Worm (Caenorhabditis elegans): ENCODE measurements around the gene rsp-2.

Gene rsp-2

DNA sequence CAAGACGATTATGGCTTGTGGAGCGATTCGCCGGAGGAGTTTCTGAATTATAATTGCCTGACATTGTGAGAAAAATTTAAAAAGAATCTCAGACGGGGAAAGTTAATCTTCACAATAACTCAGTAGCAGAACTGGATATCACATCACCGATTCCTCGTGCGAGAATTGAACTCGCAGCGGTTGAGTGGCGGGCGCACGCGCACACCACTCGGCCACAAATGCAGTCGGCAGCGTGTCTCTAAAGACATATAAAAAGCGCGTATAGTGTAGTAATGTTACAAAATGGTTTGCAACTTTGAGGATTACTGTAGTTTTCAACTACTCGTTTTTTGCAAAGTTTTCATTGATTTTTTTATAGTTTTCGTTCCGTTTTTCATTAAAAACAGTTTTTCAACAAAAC is 31.8 kb upstream of the rsp-2 start (continued):
- TF ChIP-seq nhr-80 (tag; optimal IDR thresholded peaks at IDR 0.05) (peak; percentile 57), ets-4 (GFP tag; optimal IDR thresholded peaks at IDR 0.05) (peak; percentile 94), him-1 (tag; optimal IDR thresholded peaks at IDR 0.05) (peak; percentile 98), ama-1 (optimal IDR thresholded peaks at IDR 0.05) (no peak), ama-1 (GFP tag; optimal IDR thresholded peaks at IDR 0.05) (peak; percentile 92 to 93), let-607 (tag; optimal IDR thresholded peaks at IDR 0.05) (peak; percentile 67 to 78), gei-17 (GFP tag; optimal IDR thresholded peaks at IDR 0.05) (peak; percentile 47), zfh-2 (GFP tag; conservative IDR thresholded peaks at IDR 0.05) (peak; percentile 83), lir-1 (GFP tag; conservative IDR thresholded peaks at IDR 0.05) (peak; percentile 84), aptf-3 (GFP tag; IDR thresholded peaks at IDR 0.05) (0 out of 2 replicates have a peak, but pooled peaks have one; percentile 58), mes-4 (tag; optimal IDR thresholded peaks at IDR 0.05) (peak; percentile 90), F33H1.4 (GFP tag; IDR thresholded peaks at IDR 0.05) (peak; percentile 63), F37B4.10 (GFP tag; IDR thresholded peaks at IDR 0.05) (0 out of 2 replicates have a peak, but pooled peaks have one; percentile 76), lin-40 (tag; optimal IDR thresholded peaks at IDR 0.05) (peak; percentile 66), hlh-12 (tag; optimal IDR thresholded peaks at IDR 0.05) (peak; percentile 85), fkh-3 (tag; optimal IDR thresholded peaks at IDR 0.05) (peak; percentile 97), let-526 (GFP tag; IDR thresholded peaks at IDR 0.05) (0 out of 2 replicates have a peak, but pooled peaks have one; percentile 79), rpc-1 (optimal IDR thresholded peaks at IDR 0.05) (peak; percentile 84), rpc-1 (tag; optimal IDR thresholded peaks at IDR 0.05) (peak; percentile 99), F55B11.4 (tag; optimal IDR thresholded peaks at IDR 0.05; ENCODE audit: borderline replicate concordance, insufficient read depth) (no peak), ztf-22 (GFP tag; optimal IDR thresholded peaks at IDR 0.05) (peak; percentile 57), unc-62 (GFP tag; optimal IDR thresholded peaks at IDR 0.05) (no peak), sea-2 (GFP tag; IDR thresholded peaks at IDR 0.05) (peak; percentile 86), madf-10 (tag; optimal IDR thresholded peaks at IDR 0.05) (peak; percentile 87), ztf-25 (GFP tag; IDR thresholded peaks at IDR 0.05) (peak; percentile 97), snpc-4 (GFP tag; optimal IDR thresholded peaks at IDR 0.05) (peak; percentile 83), snpc-4 (tag; optimal IDR thresholded peaks at IDR 0.05) (peak; percentile 62 to 82 (median 77)), efl-1 (GFP tag; optimal IDR thresholded peaks at IDR 0.05) (peak; percentile 25), attf-3 (GFP tag; conservative IDR thresholded peaks at IDR 0.05) (peak; percentile 71), hmg-1.2 (GFP tag; IDR thresholded peaks at IDR 0.05) (peak; percentile 85), egl-18 (GFP tag; IDR thresholded peaks at IDR 0.05) (peak; percentile 85), dpl-1 (GFP tag; optimal IDR thresholded peaks at IDR 0.05) (peak; percentile 17), Y95B8A.8 (GFP tag; IDR thresholded peaks at IDR 0.05) (0 out of 2 replicates have a peak, but pooled peaks have one; percentile 31), tbx-9 (tag; optimal IDR thresholded peaks at IDR 0.05; ENCODE audit: borderline replicate concordance) (peak; percentile 26), nfyb-1 (GFP tag; IDR thresholded peaks at IDR 0.05) (peak; percentile 93), rec-8 (tag; optimal IDR thresholded peaks at IDR 0.05) (peak; percentile 92 to 98), nhr-27 (tag; optimal IDR thresholded peaks at IDR 0.05) (peak; percentile 97), Y56A3A.18 (GFP tag; IDR thresholded peaks at IDR 0.05) (peak; percentile 88), tbp1 (GFP tag; optimal IDR thresholded peaks at IDR 0.05) (peak; percentile 100), unc-130 (GFP tag; optimal IDR thresholded peaks at IDR 0.05) (peak; percentile 62), F10E7.11 (tag; optimal IDR thresholded peaks at IDR 0.05) (peak; percentile 92), mxl-1 (tag; optimal IDR thresholded peaks at IDR 0.05) (peak; percentile 98), pha-4 (tag; optimal IDR thresholded peaks at IDR 0.05) (no peak), F23B12.7 (tag; optimal IDR thresholded peaks at IDR 0.05; ENCODE audit: insufficient read depth) (peak; percentile 89), lin-35 (GFP tag; optimal IDR thresholded peaks at IDR 0.05) (peak in 1 of 3 experiments; percentile 78), lsy-27 (tag; optimal IDR thresholded peaks at IDR 0.05; ENCODE audit: borderline replicate concordance, insufficient read depth) (peak; percentile 72), athp-1 (tag; optimal IDR thresholded peaks at IDR 0.05) (peak; percentile 91), Y79H2A.3 (GFP tag; conservative IDR thresholded peaks at IDR 0.05) (peak; percentile 61; the same call in 1 of the 2 replicates), D2030.7 (GFP tag; IDR thresholded peaks at IDR 0.05) (peak; percentile 90)
